Worm (Caenorhabditis elegans): ENCODE measurements around the gene C29F5.8.

DNA sequence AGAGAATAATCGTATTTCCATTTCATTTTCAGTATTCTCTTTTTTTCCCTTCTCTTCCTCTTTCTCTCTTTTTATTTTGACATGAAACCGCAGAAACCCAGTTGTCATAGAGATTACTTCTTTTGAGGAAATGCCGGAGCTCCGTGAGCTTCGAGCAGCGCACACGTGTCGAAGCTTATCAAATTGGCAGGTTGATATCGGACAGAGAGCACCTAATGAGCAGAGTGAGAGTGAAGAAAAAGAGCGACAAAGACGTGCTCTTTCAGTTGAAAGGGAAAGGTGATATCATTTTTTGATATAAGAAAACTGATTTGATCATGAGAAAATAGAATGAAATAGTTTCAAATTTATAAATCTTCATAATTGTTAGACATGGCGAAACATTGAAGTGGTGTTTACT lies 29.1 kb downstream of the C29F5.8 start, which contains the start of gene C32D5.14:
- TF ChIP-seq mxl-2 (GFP tag; conservative IDR thresholded peaks at IDR 0.05), result no peak
- TF ChIP-seq gei-8 (GFP tag; optimal IDR thresholded peaks at IDR 0.05), result no peak
- TF ChIP-seq nhr-11 (tag; optimal IDR thresholded peaks at IDR 0.05), result peak; percentile 35
- TF ChIP-seq nhr-28 (tag; optimal IDR thresholded peaks at IDR 0.05), result no peak
- TF ChIP-seq set-16 (GFP tag; IDR thresholded peaks at IDR 0.05), result no peak
- TF ChIP-seq F44E2.7 (GFP tag; IDR thresholded peaks at IDR 0.05), result no peak
- no peak for TF ChIP-seq nhr-102 (tag; optimal IDR thresholded peaks at IDR 0.05)
- no peak for TF ChIP-seq snpc-4 (tag; optimal IDR thresholded peaks at IDR 0.05)
- no peak for TF ChIP-seq nhr-76 (tag; optimal IDR thresholded peaks at IDR 0.05)
- TF ChIP-seq nhr-111 (GFP tag; optimal IDR thresholded peaks at IDR 0.05), result no peak
- TF ChIP-seq nhr-237 (tag; optimal IDR thresholded peaks at IDR 0.05), result no peak
- no peak for TF ChIP-seq egl-27 (tag; optimal IDR thresholded peaks at IDR 0.05)

Data from whole organism, L4 larva.